Fruit fly (Drosophila melanogaster): ENCODE measurements around the gene Or2a.

DNA sequence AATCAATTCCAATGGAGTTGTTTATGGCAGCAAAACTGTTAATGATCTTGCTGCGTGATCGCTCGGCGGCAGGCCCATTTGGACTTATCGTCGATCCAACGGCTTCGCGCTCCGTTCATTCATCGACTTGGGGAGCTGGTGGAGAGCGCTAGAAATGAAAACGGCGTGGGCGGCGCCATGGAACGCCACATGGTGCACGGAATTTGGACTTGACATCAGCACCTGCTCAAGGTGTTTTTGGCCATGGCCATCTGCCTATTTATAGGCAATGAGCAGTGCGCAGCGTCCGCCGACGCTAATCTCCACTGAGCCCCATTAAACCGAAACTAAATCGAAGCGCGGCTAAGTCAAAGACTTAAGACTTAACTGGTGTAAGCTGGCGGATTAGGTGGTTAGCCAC is 27.6 kb upstream of the Or2a start:
- TF ChIP-seq CG8478 (optimal IDR thresholded peaks at IDR 0.05) (no peak), Dll (optimal IDR thresholded peaks at IDR 0.05) (no peak)
